Worm (Caenorhabditis elegans): ENCODE results near the gene egl-10.

DNA sequence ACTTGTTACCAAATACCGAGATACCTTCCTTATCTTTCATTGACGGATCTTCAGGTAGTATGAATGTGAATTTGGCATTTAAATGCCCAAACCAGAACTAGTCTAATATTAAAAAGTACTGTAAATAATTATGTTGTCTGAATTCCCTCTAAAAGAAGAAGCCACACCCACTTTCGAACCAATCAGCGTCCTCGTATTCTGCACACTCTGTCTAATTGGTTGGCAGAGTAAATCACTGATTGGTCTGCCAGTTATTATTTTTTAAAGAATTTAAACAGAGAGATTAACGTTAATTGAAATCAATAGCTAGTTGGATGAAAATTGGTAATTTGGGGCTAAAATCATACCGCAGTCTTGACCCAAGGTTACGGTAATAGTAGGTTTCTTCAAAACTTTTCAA lies 42.9 kb upstream of the egl-10 start:
- TF ChIP-seq W03F9.2 (tag; optimal IDR thresholded peaks at IDR 0.05), result no peak
- TF ChIP-seq him-1 (tag; optimal IDR thresholded peaks at IDR 0.05), result no peak

Data from whole organism, L4/young adult.